Fruit fly (Drosophila melanogaster) whole organism, wandering third instar larva: ENCODE results near the gene colt.

Experiments used
- Abd-B ChIP-seq: fragments of >200 bp; optimal IDR thresholded peaks from 2 replicates; lab custom pipeline; 2017; ENCODE audit warnings: missing biosample characterization, missing genetic modification characterization
- CG32264 ChIP-seq: fragments of 200-800 bp; sonication (Bioruptor generic); optimal IDR thresholded peaks from 2 replicates; lab custom pipeline; 2016; ENCODE audit warnings: missing biosample characterization, missing genetic modification characterization
- CG9705 ChIP-seq: fragments of 200-800 bp; sonication (Bioruptor generic); optimal IDR thresholded peaks from 2 replicates; lab custom pipeline; 2018; ENCODE audit warnings: missing biosample characterization, mild to moderate bottlenecking, missing genetic modification characterization
- CrebA ChIP-seq: fragments of 200-800 bp; sonication (Bioruptor generic); optimal IDR thresholded peaks from 2 replicates; lab custom pipeline; 2016; ENCODE audit warnings: missing biosample characterization, mild to moderate bottlenecking, missing genetic modification characterization, borderline replicate concordance
- Dfd ChIP-seq: fragments of >200 bp; optimal IDR thresholded peaks from 2 replicates; lab custom pipeline; 2017; ENCODE audit warnings: missing biosample characterization, missing genetic modification characterization
- Dif ChIP-seq: fragments of 200-275, 200-300 bp; sonication (Bioruptor generic); optimal IDR thresholded peaks from 2 replicates; lab custom pipeline; 2018; ENCODE audit warnings: missing biosample characterization, missing genetic modification characterization; ENCODE audit not compliant: partially characterized antibody
- GATAd ChIP-seq: sonication (Bioruptor generic); optimal IDR thresholded peaks from 2 replicates; lab custom pipeline; 2016; ENCODE audit warnings: missing biosample characterization, missing genetic modification characterization
- HLH106 ChIP-seq: fragments of 200-800 bp; optimal IDR thresholded peaks from 3 replicates; lab custom pipeline; 2019; ENCODE audit warnings: missing biosample characterization, mild to moderate bottlenecking, missing genetic modification characterization, moderate library complexity
- Hnf4 ChIP-seq: fragments of 200-800 bp; sonication (Bioruptor generic); optimal IDR thresholded peaks from 2 replicates; lab custom pipeline; 2016; ENCODE audit warnings: missing biosample characterization, mild to moderate bottlenecking, missing genetic modification characterization
- Hr78 ChIP-seq: fragments of >200 bp; optimal IDR thresholded peaks from 2 replicates; lab custom pipeline; 2017; ENCODE audit warnings: missing biosample characterization, missing genetic modification characterization
- Hr83 ChIP-seq: fragments of 200-300 bp; sonication (Bioruptor generic); optimal IDR thresholded peaks from 2 replicates; lab custom pipeline; 2016; ENCODE audit warnings: missing biosample characterization, mild to moderate bottlenecking, missing genetic modification characterization, moderate library complexity; ENCODE audit not compliant: poor library complexity, severe bottlenecking
- Jra ChIP-seq: sonication (Bioruptor generic); optimal IDR thresholded peaks from 2 replicates; lab custom pipeline; 2016; ENCODE audit warnings: missing biosample characterization, missing genetic modification characterization
- Mio ChIP-seq: sonication (Bioruptor generic); optimal IDR thresholded peaks from 2 replicates; lab custom pipeline; 2016; ENCODE audit warnings: missing biosample characterization, missing genetic modification characterization
- Myc ChIP-seq: fragments of >200 bp; optimal IDR thresholded peaks from 2 replicates; lab custom pipeline; 2017
- N ChIP-seq: fragments of >200 bp; optimal IDR thresholded peaks from 2 replicates; lab custom pipeline; 2018; ENCODE audit warnings: missing biosample characterization, missing external identifiers, missing genetic modification characterization
- OdsH ChIP-seq: fragments of 200-800 bp; sonication (Bioruptor generic); optimal IDR thresholded peaks from 2 replicates; lab custom pipeline; 2016; ENCODE audit warnings: missing biosample characterization, mild to moderate bottlenecking, missing genetic modification characterization
- Rel ChIP-seq, 2 experiments: fragments of 200-800 bp; sonication (Bioruptor generic) in 1 of 2; optimal IDR thresholded peaks; 2 replicates in 1 of 2; 3 replicates in 1 of 2; lab custom pipeline; 2016 to 2019; ENCODE audit warnings: mild to moderate bottlenecking in 2 of 2, missing biosample characterization in 2 of 2, missing genetic modification characterization in 2 of 2, moderate library complexity in 1 of 2
- Sp1 ChIP-seq: fragments of 200-800 bp; sonication (Bioruptor generic); optimal IDR thresholded peaks from 3 replicates; lab custom pipeline; 2019; ENCODE audit warnings: missing biosample characterization, mild to moderate bottlenecking, missing genetic modification characterization, moderate library complexity
- Vsx2 ChIP-seq: fragments of 200-300, 225-300 bp; sonication (Bioruptor generic); optimal IDR thresholded peaks from 2 replicates; lab custom pipeline; 2018; ENCODE audit warnings: missing biosample characterization, missing genetic modification characterization; ENCODE audit not compliant: partially characterized antibody
- br ChIP-seq: fragments of 200-800 bp; sonication (Bioruptor generic); optimal IDR thresholded peaks from 2 replicates; lab custom pipeline; 2016; ENCODE audit warnings: missing biosample characterization, missing genetic modification characterization
- brk ChIP-seq: fragments of 200-800 bp; sonication (Bioruptor generic); optimal IDR thresholded peaks from 2 replicates; lab custom pipeline; 2016; ENCODE audit warnings: missing biosample characterization, mild to moderate bottlenecking, missing genetic modification characterization
- dl ChIP-seq, 2 experiments: fragments of 175-275, 200-275 bp in 1 of 2; fragments of 200-275 bp in 1 of 2; sonication (Bioruptor generic); optimal IDR thresholded peaks; lab custom pipeline; 2018; ENCODE audit warnings: mild to moderate bottlenecking in 2 of 2, missing biosample characterization in 2 of 2, missing genetic modification characterization in 2 of 2, moderate library complexity in 2 of 2; ENCODE audit not compliant: partially characterized antibody in 2 of 2, insufficient read depth in 1 of 2
- dmrt93B ChIP-seq: fragments of 200-800 bp; sonication (Bioruptor generic); optimal IDR thresholded peaks from 2 replicates; lab custom pipeline; 2018; ENCODE audit warnings: missing biosample characterization, mild to moderate bottlenecking, missing genetic modification characterization
- dsf ChIP-seq: sonication (Bioruptor generic); optimal IDR thresholded peaks from 2 replicates; lab custom pipeline; 2016; ENCODE audit warnings: missing biosample characterization, missing genetic modification characterization, borderline replicate concordance
- ey ChIP-seq: fragments of 200-800 bp; sonication (Bioruptor generic); optimal IDR thresholded peaks from 2 replicates; lab custom pipeline; 2016; ENCODE audit warnings: missing biosample characterization, missing genetic modification characterization
- foxo ChIP-seq, 2 experiments: fragments of 200-800 bp; sonication (Bioruptor generic); optimal IDR thresholded peaks; 2 replicates in 1 of 2; 3 replicates in 1 of 2; lab custom pipeline; 2016 to 2017; ENCODE audit warnings: missing biosample characterization in 2 of 2, missing genetic modification characterization in 2 of 2
- fru ChIP-seq: fragments of 200-800 bp; sonication (Bioruptor generic); optimal IDR thresholded peaks from 3 replicates; lab custom pipeline; 2016; ENCODE audit warnings: missing biosample characterization, mild to moderate bottlenecking, missing genetic modification characterization
- h ChIP-seq: fragments of 200-800 bp; sonication (Bioruptor generic); optimal IDR thresholded peaks from 3 replicates; lab custom pipeline; 2016; ENCODE audit warnings: missing biosample characterization, mild to moderate bottlenecking, missing genetic modification characterization
- jim ChIP-seq: fragments of 175-275, 200-325 bp; sonication (Bioruptor generic); optimal IDR thresholded peaks from 2 replicates; lab custom pipeline; 2016; ENCODE audit warnings: missing biosample characterization, mild to moderate bottlenecking, missing genetic modification characterization
- lola ChIP-seq: fragments of >200 bp; optimal IDR thresholded peaks from 2 replicates; lab custom pipeline; 2017; ENCODE audit warnings: missing biosample characterization, missing genetic modification characterization
- pan ChIP-seq: fragments of >200 bp; optimal IDR thresholded peaks from 2 replicates; lab custom pipeline; 2017
- psq ChIP-seq: fragments of 200-800 bp; sonication (Bioruptor generic); optimal IDR thresholded peaks from 3 replicates; lab custom pipeline; 2017; ENCODE audit warnings: missing biosample characterization, mild to moderate bottlenecking, missing genetic modification characterization, moderate library complexity
- rgr ChIP-seq: fragments of 200-800 bp; sonication (Bioruptor generic); optimal IDR thresholded peaks from 3 replicates; lab custom pipeline; 2016; ENCODE audit warnings: missing biosample characterization, mild to moderate bottlenecking, missing genetic modification characterization
- sage ChIP-seq: fragments of 200-800 bp; sonication (Bioruptor generic); optimal IDR thresholded peaks from 2 replicates; lab custom pipeline; 2016; ENCODE audit warnings: missing biosample characterization, mild to moderate bottlenecking, missing genetic modification characterization
- sv ChIP-seq: fragments of 200-800 bp; sonication (Bioruptor generic); optimal IDR thresholded peaks from 3 replicates; lab custom pipeline; 2016; ENCODE audit warnings: missing biosample characterization, missing genetic modification characterization
- tai ChIP-seq: sonication (Bioruptor generic); optimal IDR thresholded peaks from 2 replicates; lab custom pipeline; 2016; ENCODE audit warnings: missing biosample characterization, missing genetic modification characterization
- usp ChIP-seq: fragments of >200 bp; optimal IDR thresholded peaks from 2 replicates; lab custom pipeline; 2017; ENCODE audit warnings: missing biosample characterization, missing genetic modification characterization
- woc ChIP-seq: sonication (Bioruptor generic); optimal IDR thresholded peaks from 2 replicates; lab custom pipeline; 2016; ENCODE audit warnings: missing biosample characterization, mild to moderate bottlenecking, missing genetic modification characterization

Gene colt

DNA sequence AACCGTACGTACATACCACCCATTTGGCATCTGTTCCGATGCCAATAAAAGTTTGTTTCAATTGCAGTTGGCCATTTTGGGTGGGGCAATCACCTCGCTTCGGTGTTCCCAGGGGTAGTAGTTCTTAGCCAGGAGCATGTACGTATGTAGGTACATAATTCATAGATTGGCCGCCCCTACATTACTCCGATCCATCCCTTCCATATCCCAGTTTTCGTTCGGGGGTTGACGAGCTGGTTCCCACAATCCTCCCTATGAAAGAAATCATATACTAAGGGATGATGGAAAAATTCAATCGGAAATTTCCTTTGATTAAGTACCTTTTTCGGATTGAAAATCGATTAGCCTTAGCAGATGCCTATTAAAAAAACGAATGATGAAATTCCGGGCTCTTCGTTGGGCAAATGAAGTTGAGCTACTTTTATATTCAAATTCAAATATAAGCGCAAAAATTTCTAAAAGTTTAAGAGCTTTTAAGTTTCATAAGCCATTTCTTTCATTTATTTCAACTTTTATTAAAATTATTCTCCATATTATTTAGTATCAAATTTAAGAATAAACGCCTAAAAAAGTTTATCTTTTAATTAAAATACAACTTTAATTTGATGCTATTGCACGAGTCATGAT, 11.8 kb downstream of the colt start:
- TF ChIP-seq N, result no peak

DNA sequence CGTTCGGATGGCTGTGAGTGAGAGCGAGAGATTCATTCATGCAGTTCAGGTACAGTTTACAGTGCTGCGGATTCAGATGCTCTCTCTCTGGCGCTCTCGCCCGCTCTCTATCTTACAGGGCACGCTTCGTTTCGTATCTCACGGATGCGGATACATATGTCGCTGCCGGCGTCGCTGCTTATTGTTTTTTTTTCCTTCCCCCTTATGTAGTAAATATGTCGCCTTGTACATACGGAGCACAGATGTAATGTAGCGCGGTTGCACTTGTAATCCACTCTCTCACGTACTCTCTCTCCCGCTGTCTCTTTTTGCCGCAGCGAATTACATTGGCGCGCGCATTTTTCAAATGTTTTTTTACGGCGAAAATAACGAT, 14.6 kb downstream of the colt start:
- TF ChIP-seq jim (GFP tag; lab: Kevin White, UChicago) (peak; percentile 23), Hr83 (GFP tag; lab: Kevin White, UChicago) (peak; percentile 42), lola (GFP tag; lab: Kevin White, UChicago) (no peak), Dif (GFP tag; lab: Kevin White, UChicago) (peak; percentile 97), usp (GFP tag; lab: Kevin White, UChicago) (no peak), dl (GFP tag; optimal IDR thresholded peaks at IDR 0.05; lab: Kevin White, UChicago; ENCODE audit: insufficient read depth in 1 of 2, partially characterized antibody in 2 of 2) (peak; percentile 97), sage (GFP tag; lab: Kevin White, UChicago) (peak; percentile 71), h (GFP tag; lab: Kevin White, UChicago) (peak; percentile 49)

DNA sequence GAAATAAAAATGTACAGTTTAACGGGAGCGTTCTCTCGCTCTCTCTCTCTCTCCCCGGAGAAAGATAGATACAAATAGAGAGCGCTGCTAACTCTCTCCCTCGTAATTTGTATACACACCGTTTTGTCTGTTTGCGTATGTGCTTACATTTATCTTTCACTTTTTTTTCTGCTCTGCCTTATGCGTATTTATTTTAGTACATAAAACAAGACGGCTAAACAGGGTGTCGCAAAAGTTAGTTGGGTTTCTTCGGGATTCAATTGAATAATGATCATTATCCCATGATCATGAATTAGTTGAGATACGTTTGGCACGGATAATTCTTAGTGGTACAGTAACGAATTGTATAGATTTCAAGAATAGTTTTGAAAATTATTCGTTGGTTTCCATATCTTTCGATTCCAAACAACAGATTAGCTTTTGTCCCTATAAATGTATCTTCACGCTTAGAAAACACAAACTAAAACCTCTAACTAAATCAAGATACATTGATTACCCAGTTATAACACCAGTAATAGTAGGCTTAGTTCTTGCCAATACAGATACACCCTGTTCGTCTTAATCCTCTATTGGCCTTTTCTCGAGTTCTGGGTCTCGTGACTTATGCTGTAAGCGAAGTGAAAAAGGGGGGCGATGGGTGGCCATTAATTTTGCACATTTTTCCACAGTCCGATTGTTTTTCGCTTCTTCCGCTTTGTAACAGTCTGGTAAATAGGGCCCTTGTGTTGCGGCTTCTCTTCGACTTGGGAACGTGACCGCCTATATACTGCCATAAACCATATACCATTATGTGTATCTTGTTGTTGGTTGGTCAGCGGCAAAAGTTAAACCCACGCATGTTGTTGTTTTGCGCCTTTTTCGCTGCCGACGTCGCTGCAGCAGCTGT, 15.2 kb downstream of the colt start:
- TF ChIP-seq rgr (GFP tag; lab: Kevin White, UChicago) (peak; percentile 53), Abd-B (GFP tag; lab: Kevin White, UChicago) (no peak), h (GFP tag; lab: Kevin White, UChicago) (peak; percentile 57), woc (GFP tag; lab: Kevin White, UChicago) (peak; percentile 17), dsf (GFP tag; lab: Kevin White, UChicago) (peak; percentile 38), fru (GFP tag; lab: Kevin White, UChicago) (peak; percentile 81), Hr83 (GFP tag; lab: Kevin White, UChicago) (peak; percentile 87), sage (GFP tag; lab: Kevin White, UChicago) (peak; percentile 21), br (GFP tag; lab: Kevin White, UChicago) (peak; percentile 61), dl (GFP tag; optimal IDR thresholded peaks at IDR 0.05; lab: Kevin White, UChicago; ENCODE audit: insufficient read depth in 1 of 2, partially characterized antibody in 2 of 2) (peak; percentile 70 to 82), Dfd (GFP tag; lab: Kevin White, UChicago) (no peak), tai (GFP tag; lab: Kevin White, UChicago) (no peak), pan (lab: Kevin White, UChicago) (no peak), Rel (GFP tag; optimal IDR thresholded peaks at IDR 0.05; lab: Kevin White, UChicago) (no peak), Rel (tag; optimal IDR thresholded peaks at IDR 0.05; lab: Kevin White, UChicago) (no peak), CG9705 (GFP tag; lab: Kevin White, UChicago) (peak; percentile 54), brk (GFP tag; lab: Kevin White, UChicago) (no peak), Vsx2 (no peak), ey (GFP tag; lab: Kevin White, UChicago) (peak; percentile 58), sv (GFP tag; lab: Kevin White, UChicago) (peak; percentile 63), foxo (GFP tag; optimal IDR thresholded peaks at IDR 0.05; lab: Kevin White, UChicago) (peak in 1 of 2 experiments; percentile 79), Mio (peak; percentile 34), Sp1 (GFP tag; lab: Kevin White, UChicago) (peak; percentile 82), lola (GFP tag; lab: Kevin White, UChicago) (no peak), N (no peak), psq (peak; percentile 53), Hr78 (no peak), HLH106 (peak; percentile 78), CG32264 (no peak), jim (GFP tag; lab: Kevin White, UChicago) (no peak), OdsH (peak; percentile 63), CrebA (GFP tag; lab: Kevin White, UChicago) (no peak), Dif (GFP tag; lab: Kevin White, UChicago) (peak; percentile 89), Myc (lab: Kevin White, UChicago) (no peak), dmrt93B (GFP tag; lab: Kevin White, UChicago) (peak; percentile 51), Jra (GFP tag; lab: Kevin White, UChicago) (peak; percentile 6), Hnf4 (peak; percentile 31), GATAd (GFP tag; lab: Kevin White, UChicago) (no peak), usp (GFP tag; lab: Kevin White, UChicago) (no peak)
